Worm (Caenorhabditis elegans) whole organism, late embryonic: ENCODE measurements around the gene srt-23.

Source experiments
- C08G9.2 ChIP-seq: sonication (generic microtip); optimal IDR thresholded peaks from 2 replicates; lab custom pipeline; 2016; ENCODE audit warnings: mild to moderate bottlenecking, missing genetic modification characterization, moderate library complexity, missing compliant biosample characterization
- C38D4.7 ChIP-seq: fragments of 200-800 bp; sonication (Bioruptor generic); optimal IDR thresholded peaks from 2 replicates; lab custom pipeline; 2018; ENCODE audit warnings: mild to moderate bottlenecking, missing genetic modification characterization, moderate library complexity, missing compliant biosample characterization
- F13H6.1 ChIP-seq: sonication (generic microtip); optimal IDR thresholded peaks from 2 replicates; lab custom pipeline; 2016; ENCODE audit warnings: missing genetic modification characterization, missing compliant biosample characterization
- K02D7.2 ChIP-seq: sonication (generic microtip); optimal IDR thresholded peaks from 2 replicates; lab custom pipeline; 2017; ENCODE audit warnings: mild to moderate bottlenecking, missing genetic modification characterization, missing compliant biosample characterization
- K09A11.1 ChIP-seq: sonication (generic microtip); optimal IDR thresholded peaks from 2 replicates; lab custom pipeline; 2017; ENCODE audit warnings: antibody characterized with exemption, mild to moderate bottlenecking, missing genetic modification characterization, missing compliant biosample characterization; ENCODE audit not compliant: insufficient read depth
- Y22D7AL.16 ChIP-seq: sonication (generic microtip); optimal IDR thresholded peaks from 2 replicates; lab custom pipeline; 2016; ENCODE audit warnings: missing genetic modification characterization, missing compliant biosample characterization
- ahr-1 ChIP-seq: sonication (generic microtip); optimal IDR thresholded peaks from 2 replicates; lab custom pipeline; 2016; ENCODE audit warnings: missing genetic modification characterization, missing compliant biosample characterization
- ceh-14 ChIP-seq: sonication (generic microtip); optimal IDR thresholded peaks from 2 replicates; lab custom pipeline; 2016; ENCODE audit warnings: missing genotype, missing genetic modification characterization, missing compliant biosample characterization
- ceh-18 ChIP-seq: sonication (generic microtip); optimal IDR thresholded peaks from 2 replicates; lab custom pipeline; 2016; ENCODE audit warnings: missing genetic modification characterization, missing compliant biosample characterization
- ceh-2 ChIP-seq: sonication (generic microtip); optimal IDR thresholded peaks from 2 replicates; lab custom pipeline; 2016; ENCODE audit warnings: missing genotype, missing genetic modification characterization, missing compliant biosample characterization
- ceh-22 ChIP-seq: sonication (generic microtip); optimal IDR thresholded peaks from 2 replicates; lab custom pipeline; 2017; ENCODE audit warnings: missing biosample characterization, missing genetic modification characterization
- ceh-24 ChIP-seq: sonication (generic microtip); optimal IDR thresholded peaks from 2 replicates; lab custom pipeline; 2016; ENCODE audit warnings: mild to moderate bottlenecking, missing genetic modification characterization, missing compliant biosample characterization
- ceh-30 ChIP-seq: fragments of 150-350 bp; optimal IDR thresholded peaks from 2 replicates; lab custom pipeline; 2014; ENCODE audit warnings: missing biosample characterization, missing genetic modification characterization
- ceh-31 ChIP-seq: sonication (generic microtip); optimal IDR thresholded peaks from 2 replicates; lab custom pipeline; 2016; ENCODE audit warnings: missing genetic modification characterization, missing compliant biosample characterization
- ceh-34 ChIP-seq: sonication (generic microtip); optimal IDR thresholded peaks from 2 replicates; lab custom pipeline; 2016; ENCODE audit warnings: mild to moderate bottlenecking, missing genetic modification characterization, missing compliant biosample characterization
- ceh-45 ChIP-seq: fragments of 200-800 bp; sonication (Bioruptor generic); IDR thresholded peaks from 2 replicates; pipeline ENCODE4 v1.3.6; 2022; ENCODE audit warnings: missing genetic modification reagents, missing genetic modification characterization, missing compliant biosample characterization
- ceh-6 ChIP-seq: fragments of 200-800 bp; sonication (Bioruptor generic); optimal IDR thresholded peaks from 2 replicates; lab custom pipeline; 2018; ENCODE audit warnings: mild to moderate bottlenecking, missing genetic modification characterization, missing compliant biosample characterization
- che-1 ChIP-seq: sonication (generic microtip); optimal IDR thresholded peaks from 2 replicates; lab custom pipeline; 2016; ENCODE audit warnings: mild to moderate bottlenecking, missing genetic modification characterization, missing compliant biosample characterization
- dve-1 ChIP-seq: sonication (generic microtip); optimal IDR thresholded peaks from 2 replicates; lab custom pipeline; 2017; ENCODE audit warnings: antibody characterized with exemption, mild to moderate bottlenecking, missing genetic modification characterization, missing compliant biosample characterization
- elt-2 ChIP-seq: sonication (generic microtip); optimal IDR thresholded peaks from 2 replicates; lab custom pipeline; 2016; ENCODE audit warnings: missing genetic modification reagents, missing genetic modification characterization, missing compliant biosample characterization
- fax-1 ChIP-seq: sonication (generic microtip); optimal IDR thresholded peaks from 2 replicates; lab custom pipeline; 2016; ENCODE audit warnings: missing genotype, missing genetic modification characterization, missing compliant biosample characterization
- fkh-10 ChIP-seq: fragments of 150-350 bp; optimal IDR thresholded peaks from 2 replicates; lab custom pipeline; 2014; ENCODE audit warnings: missing biosample characterization, missing genetic modification reagents, missing genetic modification characterization
- gmeb-2 ChIP-seq: sonication (generic microtip); optimal IDR thresholded peaks from 2 replicates; lab custom pipeline; 2016; ENCODE audit warnings: missing genetic modification characterization, inconsistent platforms, missing compliant biosample characterization
- hlh-15 ChIP-seq: sonication (generic microtip); optimal IDR thresholded peaks from 2 replicates; lab custom pipeline; 2016; ENCODE audit warnings: missing genetic modification characterization, missing compliant biosample characterization
- hlh-6 ChIP-seq: sonication (generic microtip); optimal IDR thresholded peaks from 2 replicates; lab custom pipeline; 2016; ENCODE audit warnings: missing genotype, missing genetic modification characterization, missing compliant biosample characterization
- hlh-8 ChIP-seq: sonication (generic microtip); optimal IDR thresholded peaks from 2 replicates; lab custom pipeline; 2016; ENCODE audit warnings: missing genotype, missing genetic modification characterization, missing compliant biosample characterization
- lim-6 ChIP-seq: sonication (generic microtip); optimal IDR thresholded peaks from 2 replicates; lab custom pipeline; 2016; ENCODE audit warnings: missing genetic modification characterization, missing compliant biosample characterization
- lin-11 ChIP-seq: fragments of 200-800 bp; sonication (Bioruptor generic); optimal IDR thresholded peaks from 2 replicates; lab custom pipeline; 2018; ENCODE audit warnings: mild to moderate bottlenecking, missing genetic modification characterization, missing compliant biosample characterization
- madf-2 ChIP-seq: sonication (generic microtip); optimal IDR thresholded peaks from 2 replicates; lab custom pipeline; 2017; ENCODE audit warnings: missing genetic modification characterization, missing compliant biosample characterization
- mec-3 ChIP-seq: sonication (generic microtip); optimal IDR thresholded peaks from 2 replicates; lab custom pipeline; 2016; ENCODE audit warnings: borderline replicate concordance, missing genetic modification characterization, missing compliant biosample characterization
- nfya-1 ChIP-seq: sonication (generic microtip); optimal IDR thresholded peaks from 2 replicates; lab custom pipeline; 2017; ENCODE audit warnings: missing genetic modification characterization, mild to moderate bottlenecking, missing compliant biosample characterization, antibody characterized with exemption, moderate library complexity
- odd-2 ChIP-seq: sonication (generic microtip); optimal IDR thresholded peaks from 2 replicates; lab custom pipeline; 2017; ENCODE audit warnings: antibody characterized with exemption, mild to moderate bottlenecking, missing genetic modification characterization, missing compliant biosample characterization
- pag-3 ChIP-seq: sonication (generic microtip); optimal IDR thresholded peaks from 2 replicates; lab custom pipeline; 2016; ENCODE audit warnings: missing compliant biosample characterization, missing genetic modification characterization, borderline replicate concordance
- pha-2 ChIP-seq: sonication (generic microtip); optimal IDR thresholded peaks from 2 replicates; lab custom pipeline; 2017; ENCODE audit warnings: mild to moderate bottlenecking, missing genetic modification characterization, missing compliant biosample characterization
- pha-4 ChIP-seq: fragments of 150-350 bp; optimal IDR thresholded peaks from 2 replicates; lab custom pipeline; 2018; ENCODE audit warnings: missing biosample characterization, missing genetic modification reagents, missing genetic modification characterization
- ref-2 ChIP-seq: sonication (generic microtip); optimal IDR thresholded peaks from 2 replicates; lab custom pipeline; 2016; ENCODE audit warnings: missing genetic modification characterization, missing compliant biosample characterization
- rnt-1 ChIP-seq: sonication (generic microtip); optimal IDR thresholded peaks from 2 replicates; lab custom pipeline; 2016; ENCODE audit warnings: missing genetic modification characterization, missing compliant biosample characterization
- sdc-2 ChIP-seq: sonication (generic microtip); optimal IDR thresholded peaks from 2 replicates; lab custom pipeline; 2016; ENCODE audit warnings: missing genotype, missing genetic modification characterization, missing compliant biosample characterization
- sox-4 ChIP-seq: sonication (generic microtip); optimal IDR thresholded peaks from 2 replicates; lab custom pipeline; 2017; ENCODE audit warnings: mild to moderate bottlenecking, missing genetic modification characterization, inconsistent platforms, missing compliant biosample characterization
- syd-9 ChIP-seq: sonication (generic microtip); optimal IDR thresholded peaks from 2 replicates; lab custom pipeline; 2016; ENCODE audit warnings: mild to moderate bottlenecking, missing genetic modification characterization, moderate library complexity, missing compliant biosample characterization
- tbx-2 ChIP-seq: sonication (generic microtip); optimal IDR thresholded peaks from 2 replicates; lab custom pipeline; 2016; ENCODE audit warnings: missing genetic modification characterization, missing compliant biosample characterization
- tbx-7 ChIP-seq: sonication (generic microtip); optimal IDR thresholded peaks from 2 replicates; lab custom pipeline; 2016; ENCODE audit warnings: missing genotype, missing genetic modification characterization, missing compliant biosample characterization
- ttx-3 ChIP-seq: sonication (generic microtip); optimal IDR thresholded peaks from 2 replicates; lab custom pipeline; 2016; ENCODE audit warnings: missing genetic modification reagents, missing genetic modification characterization, missing compliant biosample characterization
- unc-3 ChIP-seq, 2 experiments: fragments of 200-800 bp in 1 of 2; sonication (Bioruptor generic) in 1 of 2; sonication (generic microtip) in 1 of 2; conservative IDR thresholded peaks in 1 of 2; optimal IDR thresholded peaks in 1 of 2; 2 replicates each; pipeline versions ENCODE4 v1.3.6 to Lab custom; 2016 to 2022; ENCODE audit warnings: missing compliant biosample characterization in 2 of 2, missing genetic modification characterization in 2 of 2, missing genetic modification reagents in 1 of 2
- unc-42 ChIP-seq: sonication (generic microtip); optimal IDR thresholded peaks from 2 replicates; lab custom pipeline; 2016; ENCODE audit warnings: missing genotype, missing genetic modification characterization, missing compliant biosample characterization
- unc-86 ChIP-seq: sonication (generic microtip); optimal IDR thresholded peaks from 2 replicates; lab custom pipeline; 2016; ENCODE audit warnings: missing genetic modification characterization, missing compliant biosample characterization
- ztf-16 ChIP-seq: sonication (generic microtip); optimal IDR thresholded peaks from 2 replicates; lab custom pipeline; 2017; ENCODE audit warnings: missing genetic modification characterization, missing compliant biosample characterization

srt-23 gene

DNA sequence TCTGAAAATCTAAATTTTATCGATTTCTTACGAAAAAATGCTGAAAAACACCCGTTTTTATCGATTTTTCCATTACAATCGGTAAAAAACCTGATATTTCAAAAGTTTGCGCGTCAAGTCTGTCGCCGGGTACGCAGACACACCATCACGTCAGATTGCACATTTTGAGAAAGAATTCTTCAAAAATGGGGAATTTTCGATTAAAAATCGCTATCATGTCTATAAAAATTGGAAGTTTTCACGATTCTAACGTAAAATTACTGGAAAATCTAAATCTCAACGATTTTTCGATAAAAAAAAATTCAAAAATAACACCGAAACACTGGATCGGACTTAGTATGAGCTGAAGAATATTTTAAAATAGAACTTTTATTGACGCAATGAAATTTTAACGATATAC is 37.8 kb downstream of the srt-23 start, which contains the start of gene F56B3.4:
F56B3.4 (minus strand) TSS at position 1 of the 400 bp plus-strand sequence.
- TF ChIP-seq ceh-45 (GFP tag; lab: Robert Waterston, UW) (no peak), hlh-15 (no peak), dve-1 (no peak), odd-2 (tag; lab: Kevin White, UChicago) (no peak), ceh-24 (tag; lab: Kevin White, UChicago) (no peak), pha-4 (no peak), hlh-8 (no peak), tbx-2 (no peak), lin-11 (tag; lab: Kevin White, UChicago) (no peak), hlh-6 (tag; lab: Kevin White, UChicago) (no peak), C08G9.2 (no peak)
- TF ChIP-seq, all 69 proteins: peak for 0

DNA sequence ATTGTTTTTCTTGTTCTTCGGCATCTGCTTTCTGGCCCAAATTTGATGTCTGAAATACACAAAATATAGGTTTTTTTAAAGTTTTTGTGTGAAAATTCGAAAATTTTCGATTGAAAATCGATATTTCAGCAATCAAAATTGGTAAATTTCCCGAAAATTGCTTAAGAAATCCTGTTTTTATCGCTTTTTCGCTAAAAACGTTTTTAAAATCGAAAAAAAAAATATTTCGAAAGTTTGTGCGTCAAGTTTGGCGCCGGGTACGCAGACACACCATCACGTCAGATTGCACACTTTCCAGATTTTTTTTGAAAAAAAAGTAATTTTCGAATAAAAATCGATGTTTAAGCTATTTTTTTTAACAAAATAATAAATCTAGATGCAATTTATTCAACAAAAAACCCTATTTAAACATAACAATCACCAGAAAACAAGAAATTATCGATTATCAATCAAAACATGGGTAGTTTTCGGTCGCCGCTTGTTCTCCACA is 38.9 kb downstream of the srt-23 start, which contains the start of gene skr-18:
skr-18 (minus strand) TSS at position 51 of the 490 bp plus-strand sequence.
- no peak for TF ChIP-seq ceh-18 (tag; lab: Kevin White, UChicago)
- TF ChIP-seq ceh-14 (tag; lab: Kevin White, UChicago), result no peak
- no peak for TF ChIP-seq madf-2 (tag; lab: Kevin White, UChicago)
- TF ChIP-seq hlh-15, result no peak
- no peak for TF ChIP-seq ceh-22 (tag; lab: Kevin White, UChicago)
- no peak for TF ChIP-seq ttx-3 (tag; lab: Kevin White, UChicago)
- no peak for TF ChIP-seq tbx-7
- no peak for TF ChIP-seq ceh-30 (tag; lab: Kevin White, UChicago)
- TF ChIP-seq K02D7.2, result no peak
- no peak for TF ChIP-seq sdc-2 (tag; lab: Kevin White, UChicago)
- TF ChIP-seq Y22D7AL.16 (tag; lab: Kevin White, UChicago), result no peak
- TF ChIP-seq ceh-6 (GFP tag; lab: Kevin White, UChicago), result no peak
- TF ChIP-seq F13H6.1 (tag; lab: Kevin White, UChicago), result no peak
- no peak for TF ChIP-seq elt-2
- no peak for TF ChIP-seq mec-3

DNA sequence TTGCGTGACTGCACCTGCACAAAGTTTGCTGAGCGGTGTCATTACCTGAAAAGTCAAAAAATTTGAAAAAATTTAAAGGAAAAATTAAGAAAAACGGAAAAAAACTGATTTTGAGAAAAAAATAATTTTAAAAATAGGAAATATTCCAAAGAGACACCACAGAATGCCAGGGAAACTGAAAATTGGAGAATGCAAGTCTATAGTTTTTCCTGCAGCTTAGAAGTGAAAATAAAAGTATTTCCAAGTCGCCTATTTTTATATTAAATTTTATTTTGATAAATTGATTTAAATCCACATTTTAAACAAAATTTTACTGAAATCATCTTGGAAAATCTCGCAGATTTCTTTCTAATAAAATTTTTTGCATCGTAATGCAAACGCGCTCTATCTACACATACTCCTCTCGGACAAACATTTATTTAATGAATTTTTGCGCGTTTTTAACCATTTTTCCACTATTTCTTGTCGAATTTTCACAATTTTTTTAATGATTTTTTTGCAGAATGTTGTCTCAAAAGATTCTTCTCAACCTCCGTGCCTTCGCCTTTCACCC is 40.1 kb downstream of the srt-23 start, which contains the start of the genes F56B3.11 and ech-5:
F56B3.11 (minus strand) TSS at position 51 of the 553 bp plus-strand sequence.
ech-5 (plus strand) TSS at position 503 of the 553 bp plus-strand sequence.
- TF ChIP-seq K09A11.1 (tag; lab: Kevin White, UChicago) (no peak), pag-3 (tag; lab: Kevin White, UChicago) (peak; percentile 22), hlh-8 (peak; percentile 94), nfya-1 (tag; lab: Kevin White, UChicago) (peak; percentile 7), ceh-18 (tag; lab: Kevin White, UChicago) (peak; percentile 13), unc-86 (tag; lab: Kevin White, UChicago) (peak; percentile 63), gmeb-2 (tag; lab: Kevin White, UChicago) (peak; percentile 0), sox-4 (tag; lab: Kevin White, UChicago) (no peak), ceh-31 (tag; lab: Kevin White, UChicago) (peak; percentile 94), elt-2 (peak; percentile 91), syd-9 (no peak), fkh-10 (GFP tag; lab: Kevin White, UChicago) (no peak), rnt-1 (tag; lab: Kevin White, UChicago) (peak; percentile 83), ref-2 (peak; percentile 93), tbx-2 (peak; percentile 93), fax-1 (tag; lab: Kevin White, UChicago) (peak; percentile 93), pha-2 (tag; lab: Kevin White, UChicago) (peak; percentile 72), F13H6.1 (tag; lab: Kevin White, UChicago) (peak; percentile 68), ttx-3 (tag; lab: Kevin White, UChicago) (peak; percentile 78), C38D4.7 (peak; percentile 49), ceh-2 (tag; lab: Kevin White, UChicago) (peak; percentile 88), unc-42 (tag; lab: Kevin White, UChicago) (peak; percentile 87), hlh-15 (peak; percentile 65), pha-4 (no peak), che-1 (tag; lab: Kevin White, UChicago) (peak; percentile 23), odd-2 (tag; lab: Kevin White, UChicago) (no peak), ahr-1 (tag; lab: Kevin White, UChicago) (peak; percentile 85), ceh-45 (GFP tag; lab: Robert Waterston, UW) (no peak), ceh-34 (peak; percentile 75), lim-6 (peak; percentile 86), ztf-16 (tag; lab: Kevin White, UChicago) (peak; percentile 60), unc-3 (GFP tag; conservative IDR thresholded peaks at IDR 0.05; lab: Robert Waterston, UW) (no peak), unc-3 (tag; optimal IDR thresholded peaks at IDR 0.05; lab: Kevin White, UChicago) (peak; percentile 75), ceh-14 (tag; lab: Kevin White, UChicago) (peak; percentile 93)
